Fruit fly (Drosophila melanogaster) whole organism, embryonic: ENCODE data around the gene RabGGTa.
A peak's percentile ranks its signal among the peaks of the same experiment; 100 is the strongest.

ENCODE experiments used
- CG10147 ChIP-seq: fragments of 200-800 bp; sonication (Bioruptor generic); optimal IDR thresholded peaks from 2 replicates; lab custom pipeline; 2019; ENCODE audit warnings: missing biosample characterization, mild to moderate bottlenecking, missing genetic modification characterization, moderate library complexity
- CG10267 ChIP-seq: fragments of 200-800 bp; sonication (Bioruptor generic); optimal IDR thresholded peaks from 2 replicates; lab custom pipeline; 2018; ENCODE audit warnings: missing biosample characterization, mild to moderate bottlenecking, missing genetic modification characterization, moderate library complexity
- CG10274 ChIP-seq: fragments of 200-800 bp; sonication (Bioruptor generic); optimal IDR thresholded peaks from 3 replicates; lab custom pipeline; 2017; ENCODE audit warnings: missing biosample characterization, mild to moderate bottlenecking, missing genetic modification characterization
- CG11398 ChIP-seq: fragments of 200-800 bp; sonication (Bioruptor generic); optimal IDR thresholded peaks from 2 replicates; lab custom pipeline; 2016; ENCODE audit warnings: missing biosample characterization, missing genetic modification characterization
- CG12104 ChIP-seq: fragments of 200-800 bp; sonication (Bioruptor generic); optimal IDR thresholded peaks from 3 replicates; lab custom pipeline; 2016; ENCODE audit warnings: missing biosample characterization, missing genetic modification characterization
- CG12769 ChIP-seq: fragments of 200-800 bp; sonication (Bioruptor generic); optimal IDR thresholded peaks from 2 replicates; lab custom pipeline; 2019; ENCODE audit warnings: missing biosample characterization, mild to moderate bottlenecking, missing genetic modification characterization, moderate library complexity
- CG13775 ChIP-seq: fragments of 200-800 bp; sonication (Bioruptor generic); optimal IDR thresholded peaks from 3 replicates; lab custom pipeline; 2017; ENCODE audit warnings: missing biosample characterization, mild to moderate bottlenecking, missing genetic modification characterization
- CG14441 ChIP-seq: fragments of 200-800 bp; sonication (Bioruptor generic); IDR thresholded peaks from 2 replicates; pipeline ENCODE4 v1.3.6; 2022; ENCODE audit warnings: missing biosample characterization, missing genetic modification characterization
- CG15269 ChIP-seq: fragments of 200-800 bp; sonication (Bioruptor generic); optimal IDR thresholded peaks from 2 replicates; lab custom pipeline; 2018; ENCODE audit warnings: missing biosample characterization, mild to moderate bottlenecking, missing genetic modification characterization, moderate library complexity
- CG17328 ChIP-seq: fragments of 200-800 bp; sonication (Bioruptor generic); IDR thresholded peaks from 2 replicates; pipeline ENCODE4 v1.3.6; 2022; ENCODE audit warnings: missing biosample characterization, missing genetic modification characterization
- CG17359 ChIP-seq: fragments of 200-800 bp; sonication (Bioruptor generic); optimal IDR thresholded peaks from 3 replicates; lab custom pipeline; 2018; ENCODE audit warnings: missing biosample characterization, mild to moderate bottlenecking, missing genetic modification characterization, moderate library complexity
- CG1832 ChIP-seq: fragments of 200-800 bp; sonication (Bioruptor generic); optimal IDR thresholded peaks from 2 replicates; lab custom pipeline; 2017; ENCODE audit warnings: missing biosample characterization, mild to moderate bottlenecking, missing genetic modification characterization, inconsistent platforms
- CG2129 ChIP-seq: fragments of 200-800 bp; sonication (Bioruptor generic); IDR thresholded peaks from 2 replicates; pipeline ENCODE4 v1.3.6; 2022; ENCODE audit warnings: missing biosample characterization, missing genetic modification characterization; ENCODE audit not compliant: partially characterized antibody
- CG3163 ChIP-seq: fragments of 200-800 bp; sonication (Bioruptor generic); optimal IDR thresholded peaks from 3 replicates; lab custom pipeline; 2016; ENCODE audit warnings: missing biosample characterization, missing genetic modification characterization
- CG34224 ChIP-seq: fragments of 200-800 bp; sonication (Bioruptor generic); IDR thresholded peaks from 3 replicates; pipeline ENCODE4 v1.3.6; 2022; ENCODE audit warnings: missing biosample characterization, missing genetic modification characterization; ENCODE audit not compliant: partially characterized antibody
- CG4617 ChIP-seq: fragments of 200-800 bp; sonication (Bioruptor generic); optimal IDR thresholded peaks from 3 replicates; lab custom pipeline; 2016; ENCODE audit warnings: missing biosample characterization, missing genetic modification characterization, borderline replicate concordance
- CG5953 ChIP-seq: fragments of 200-800 bp; sonication (Bioruptor generic); IDR thresholded peaks from 2 replicates; pipeline ENCODE4 v1.3.6; 2022; ENCODE audit warnings: missing biosample characterization, missing genetic modification characterization
- CG8944 ChIP-seq: fragments of 200-800 bp; sonication (Bioruptor generic); optimal IDR thresholded peaks from 3 replicates; lab custom pipeline; 2016; ENCODE audit warnings: missing biosample characterization, missing genetic modification characterization
- CG9215 ChIP-seq: fragments of 200-800 bp; sonication (Bioruptor generic); IDR thresholded peaks from 2 replicates; pipeline ENCODE4 v1.3.6; 2022; ENCODE audit warnings: missing biosample characterization, missing genetic modification characterization
- Camta ChIP-seq: fragments of 200-800 bp; sonication (Bioruptor generic); optimal IDR thresholded peaks from 2 replicates; lab custom pipeline; 2016; ENCODE audit warnings: missing biosample characterization, missing genetic modification characterization
- CrebB ChIP-seq: fragments of 200-800 bp; sonication (Bioruptor generic); optimal IDR thresholded peaks from 3 replicates; lab custom pipeline; 2018; ENCODE audit warnings: missing biosample characterization, mild to moderate bottlenecking, missing genetic modification characterization
- Dbx ChIP-seq: fragments of 200-800 bp; sonication (Bioruptor generic); IDR thresholded peaks from 3 replicates; pipeline ENCODE4 v1.3.6; 2022; ENCODE audit warnings: missing biosample characterization, missing genetic modification characterization
- H2.0 ChIP-seq: fragments of 200-800 bp; sonication (Bioruptor generic); IDR thresholded peaks from 2 replicates; pipeline ENCODE4 v1.3.6; 2022; ENCODE audit warnings: missing biosample characterization, missing genetic modification characterization
- HLH4C ChIP-seq: fragments of 200-800 bp; sonication (Bioruptor generic); IDR thresholded peaks from 3 replicates; pipeline ENCODE4 v1.3.6; 2022; ENCODE audit warnings: missing biosample characterization, missing genetic modification characterization; ENCODE audit not compliant: partially characterized antibody
- Med ChIP-seq: fragments of 200-800 bp; sonication (Bioruptor generic); peaks from one replicate; lab custom pipeline; 2016; ENCODE audit warnings: missing biosample characterization, missing genetic modification characterization, mild to moderate bottlenecking, inconsistent platforms, moderate library complexity
- Mes4 ChIP-seq: fragments of 200-800 bp; sonication (Bioruptor generic); optimal IDR thresholded peaks from 2 replicates; lab custom pipeline; 2016; ENCODE audit warnings: missing biosample characterization, missing genetic modification characterization
- Poxn ChIP-seq: fragments of 200-800 bp; sonication (Bioruptor generic); IDR thresholded peaks from 2 replicates; pipeline ENCODE4 v1.3.6; 2022; ENCODE audit warnings: missing biosample characterization, missing genetic modification characterization
- Stat92E ChIP-seq, 3 experiments: fragments of >200 bp in 2 of 3; fragments of 200-800 bp in 1 of 3; sonication (Bioruptor generic) in 1 of 3; optimal IDR thresholded peaks; 2 replicates each; lab custom pipeline; 2017 to 2019; ENCODE audit warnings: missing biosample characterization in 3 of 3, missing genetic modification characterization in 3 of 3, mild to moderate bottlenecking in 1 of 3, moderate library complexity in 1 of 3
- ap ChIP-seq: fragments of 200-800 bp; sonication (Bioruptor generic); IDR thresholded peaks from 2 replicates; pipeline ENCODE4 v1.3.6; 2022; ENCODE audit warnings: missing biosample characterization, missing genetic modification characterization
- ara ChIP-seq: fragments of 200-800 bp; sonication (Bioruptor generic); IDR thresholded peaks from 2 replicates; pipeline ENCODE4 v1.3.6; 2022; ENCODE audit warnings: missing biosample characterization, missing genetic modification characterization
- bbx ChIP-seq: fragments of 200-800 bp; sonication (Bioruptor generic); IDR thresholded peaks from 2 replicates; pipeline ENCODE4 v1.3.6; 2022; ENCODE audit warnings: missing biosample characterization, missing genetic modification characterization; ENCODE audit not compliant: partially characterized antibody
- bowl ChIP-seq: fragments of 200-800 bp; sonication (Bioruptor generic); IDR thresholded peaks from 2 replicates; pipeline ENCODE4 v1.3.6; 2022; ENCODE audit warnings: missing biosample characterization, missing genetic modification characterization
- cad ChIP-seq: fragments of >200 bp; optimal IDR thresholded peaks from 2 replicates; lab custom pipeline; 2017; ENCODE audit warnings: missing biosample characterization, missing genetic modification characterization
- cas ChIP-seq: fragments of 200-800 bp; sonication (Bioruptor generic); IDR thresholded peaks from 2 replicates; pipeline ENCODE4 v1.3.6; 2022; ENCODE audit warnings: missing biosample characterization, missing genetic modification characterization
- chinmo ChIP-seq: fragments of 200-800 bp; sonication (Bioruptor generic); IDR thresholded peaks from 4 replicates; pipeline ENCODE4 v1.3.6; 2022; ENCODE audit warnings: missing biosample characterization, missing genetic modification characterization; ENCODE audit not compliant: partially characterized antibody
- ftz-f1 ChIP-seq: fragments of 200-800 bp; sonication (Bioruptor generic); optimal IDR thresholded peaks from 2 replicates; lab custom pipeline; 2016; ENCODE audit warnings: missing biosample characterization, missing genetic modification characterization
- fu2 ChIP-seq: fragments of 200-800 bp; sonication (Bioruptor generic); optimal IDR thresholded peaks from 2 replicates; lab custom pipeline; 2016; ENCODE audit warnings: missing biosample characterization, missing genetic modification characterization
- gfzf ChIP-seq: fragments of 200-800 bp; sonication (Bioruptor generic); optimal IDR thresholded peaks from 2 replicates; lab custom pipeline; 2016; ENCODE audit warnings: missing biosample characterization, mild to moderate bottlenecking, missing genetic modification characterization, moderate library complexity
- ind ChIP-seq: fragments of 200-800 bp; sonication (Bioruptor generic); optimal IDR thresholded peaks from 3 replicates; lab custom pipeline; 2016; ENCODE audit warnings: missing biosample characterization, missing genetic modification characterization
- jigr1 ChIP-seq: fragments of 200-800 bp; sonication (Bioruptor generic); IDR thresholded peaks from 3 replicates; pipeline ENCODE4 v1.3.6; 2022; ENCODE audit warnings: missing biosample characterization, missing genetic modification characterization
- lab ChIP-seq: fragments of 200-800 bp; sonication (Bioruptor generic); optimal IDR thresholded peaks from 3 replicates; lab custom pipeline; 2017; ENCODE audit warnings: missing biosample characterization, missing genetic modification characterization, mild to moderate bottlenecking, moderate library complexity, missing genetic modification reagents
- org-1 ChIP-seq: fragments of 200-800 bp; sonication (Bioruptor generic); optimal IDR thresholded peaks from 2 replicates; lab custom pipeline; 2017; ENCODE audit warnings: missing biosample characterization, missing genetic modification characterization
- pan ChIP-seq, 4 experiments: fragments of >200 bp in 3 of 4; fragments of 200-800 bp in 1 of 4; sonication (Bioruptor generic) in 1 of 4; optimal IDR thresholded peaks in 3 of 4; IDR thresholded peaks in 1 of 4; 2 replicates each; pipeline versions ENCODE4 v1.3.6 to Lab custom; 2017 to 2022; ENCODE audit warnings: missing biosample characterization in 2 of 4, missing genetic modification characterization in 2 of 4, mixed read lengths in 1 of 4
- pfk ChIP-seq: fragments of 200-800 bp; sonication (Bioruptor generic); optimal IDR thresholded peaks from 2 replicates; lab custom pipeline; 2018; ENCODE audit warnings: missing biosample characterization, mild to moderate bottlenecking, missing genetic modification characterization, moderate library complexity
- prd ChIP-seq, 3 experiments: fragments of >200 bp in 2 of 3; fragments of 200-800 bp in 1 of 3; sonication (Bioruptor generic) in 1 of 3; optimal IDR thresholded peaks in 2 of 3; IDR thresholded peaks in 1 of 3; 2 replicates in 2 of 3; 3 replicates in 1 of 3; pipeline versions ENCODE4 v1.3.6 to Lab custom; 2017 to 2022; ENCODE audit warnings: missing biosample characterization in 1 of 3, missing genetic modification characterization in 1 of 3
- shn ChIP-seq: fragments of 200-800 bp; sonication (Bioruptor generic); optimal IDR thresholded peaks from 3 replicates; lab custom pipeline; 2016; ENCODE audit warnings: missing biosample characterization, missing genetic modification characterization
- sr ChIP-seq: fragments of 200-800 bp; sonication (Bioruptor generic); IDR thresholded peaks from 3 replicates; pipeline ENCODE4 v1.3.6; 2022; ENCODE audit warnings: missing biosample characterization, missing genetic modification characterization
- tin ChIP-seq: fragments of 200-800 bp; sonication (Bioruptor generic); optimal IDR thresholded peaks from 3 replicates; lab custom pipeline; 2016; ENCODE audit warnings: missing biosample characterization, missing genetic modification characterization

RabGGTa gene

dm6 chr3R:5086822-5087491 is 40.9 kb upstream of the RabGGTa start, which contains the start of gene corto (continued):
- no peak for TF ChIP-seq CG11398 (GFP tag; lab: Kevin White, UChicago)
- no peak for TF ChIP-seq fu2 (GFP tag; lab: Kevin White, UChicago)
- no peak for TF ChIP-seq ap (GFP tag; lab: Robert Waterston, UW)
- no peak for TF ChIP-seq sr
- TF ChIP-seq prd (optimal IDR thresholded peaks at IDR 0.05; lab: Kevin White, UChicago): no peak
- no peak for TF ChIP-seq prd (GFP tag; IDR thresholded peaks at IDR 0.05; lab: Robert Waterston, UW)
- TF ChIP-seq pfk (GFP tag; lab: Kevin White, UChicago): peak; percentile 35
- no peak for TF ChIP-seq pan (optimal IDR thresholded peaks at IDR 0.05; lab: Kevin White, UChicago)
- no peak for TF ChIP-seq pan (GFP tag; optimal IDR thresholded peaks at IDR 0.05 in 1 of 2, IDR thresholded peaks at IDR 0.05 in 1 of 2)
- TF ChIP-seq org-1 (GFP tag; lab: Kevin White, UChicago): no peak
- TF ChIP-seq CG8944 (GFP tag; lab: Kevin White, UChicago): no peak
- no peak for TF ChIP-seq CrebB (tag; lab: Kevin White, UChicago)
- no peak for TF ChIP-seq CG5953 (GFP tag; lab: Robert Waterston, UW)
- peak; percentile 59 for TF ChIP-seq ftz-f1 (GFP tag; lab: Kevin White, UChicago)
- TF ChIP-seq CG12104 (GFP tag; lab: Kevin White, UChicago): no peak
- no peak for TF ChIP-seq CG4617
- TF ChIP-seq CG13775 (GFP tag; lab: Kevin White, UChicago): no peak
- TF ChIP-seq CG10267 (tag; lab: Kevin White, UChicago): peak; percentile 26
- no peak for TF ChIP-seq ara
- no peak for TF ChIP-seq CG3163
- TF ChIP-seq CG12769: no peak
- TF ChIP-seq Dbx: no peak
- TF ChIP-seq gfzf (GFP tag; lab: Kevin White, UChicago): no peak
- no peak for TF ChIP-seq chinmo (GFP tag; lab: Robert Waterston, UW)
- no peak for TF ChIP-seq jigr1 (GFP tag; lab: Robert Waterston, UW)
- no peak for TF ChIP-seq Poxn (GFP tag; lab: Robert Waterston, UW)
- no peak for TF ChIP-seq CG9215
- TF ChIP-seq Stat92E (GFP tag; optimal IDR thresholded peaks at IDR 0.05; lab: Kevin White, UChicago): peak in 1 of 3 experiments; percentile 86
- TF ChIP-seq ind (GFP tag; lab: Kevin White, UChicago): no peak
- TF ChIP-seq H2.0: no peak
- no peak for TF ChIP-seq CG15269 (tag; lab: Kevin White, UChicago)
- peak; percentile 52 for TF ChIP-seq cad (GFP tag; lab: Kevin White, UChicago)
- TF ChIP-seq CG2129: no peak
- TF ChIP-seq shn: no peak
- TF ChIP-seq bowl (GFP tag; lab: Robert Waterston, UW): no peak
- TF ChIP-seq bbx (GFP tag; lab: Robert Waterston, UW): no peak
- no peak for TF ChIP-seq CG14441
- TF ChIP-seq CG34224 (GFP tag; lab: Robert Waterston, UW): no peak
- no peak for TF ChIP-seq CG10274 (GFP tag; lab: Kevin White, UChicago)
- TF ChIP-seq lab: peak; percentile 18
- peak; percentile 46 for TF ChIP-seq Med
- TF ChIP-seq CG17359 (tag; lab: Kevin White, UChicago): no peak
- TF ChIP-seq cas (GFP tag; lab: Robert Waterston, UW): no peak
- no peak for TF ChIP-seq HLH4C (GFP tag; lab: Robert Waterston, UW)
- no peak for TF ChIP-seq CG10147 (GFP tag; lab: Kevin White, UChicago)
- no peak for TF ChIP-seq tin (GFP tag; lab: Kevin White, UChicago)
- no peak for TF ChIP-seq Mes4
- no peak for TF ChIP-seq Camta (GFP tag; lab: Kevin White, UChicago)
- no peak for TF ChIP-seq CG17328 (GFP tag; lab: Robert Waterston, UW)
- peak; percentile 79 for TF ChIP-seq CG1832 (GFP tag; lab: Kevin White, UChicago)
